Fruit fly (Drosophila melanogaster): ENCODE measurements around the gene Sgs8.

DNA sequence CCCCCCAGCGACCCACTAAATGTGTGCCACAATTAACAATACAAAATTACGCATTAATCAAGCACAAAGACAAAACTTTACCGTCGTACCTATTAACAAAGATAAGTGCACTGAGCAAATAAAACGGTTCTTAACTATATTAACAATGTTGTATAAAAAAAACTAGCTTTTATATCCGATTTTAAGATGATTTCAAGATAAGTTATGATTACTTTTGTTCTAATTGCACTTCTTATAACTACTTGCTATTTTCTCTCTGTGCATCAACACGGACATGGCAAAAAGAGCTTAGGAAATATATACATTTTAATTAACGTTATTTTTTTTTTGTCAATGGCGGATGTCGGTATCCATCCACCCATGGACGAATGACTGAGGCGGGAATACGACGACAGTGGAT lies 26.9 kb upstream of the Sgs8 start:
- TF ChIP-seq Myc (optimal IDR thresholded peaks at IDR 0.05) (no peak), h (optimal IDR thresholded peaks at IDR 0.05) (no peak)
